Worm (Caenorhabditis elegans): ENCODE results near the gene F53F8.5.

DNA sequence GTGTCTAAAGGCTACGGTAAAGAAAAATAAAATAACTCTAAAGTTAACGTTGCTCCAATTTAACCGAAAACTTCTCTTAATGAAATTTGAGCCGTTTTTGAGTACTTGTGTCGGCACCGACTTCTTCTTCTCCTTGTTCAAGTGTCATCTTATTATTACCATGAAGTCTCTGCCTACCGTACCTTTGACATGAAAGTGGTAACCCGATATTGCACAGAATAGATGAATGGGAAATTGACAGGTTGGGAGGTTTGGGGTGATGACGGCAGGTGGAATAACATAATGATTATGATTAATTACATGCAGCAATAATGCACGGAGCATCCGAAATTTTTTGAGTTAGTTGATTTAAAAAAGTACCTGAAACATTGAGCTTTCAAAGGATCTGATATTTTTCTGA, 43.0 kb upstream of the F53F8.5 start:
- TF ChIP-seq pha-4 (GFP tag; IDR thresholded peaks at IDR 0.05), result no peak
- no peak for TF ChIP-seq pha-4 (tag; optimal IDR thresholded peaks at IDR 0.05)
- TF ChIP-seq ztf-11 (tag; optimal IDR thresholded peaks at IDR 0.05), result no peak
- TF ChIP-seq ZK546.5 (tag; optimal IDR thresholded peaks at IDR 0.05), result no peak

All from whole organism, L4 larva.